Worm (Caenorhabditis elegans) whole organism, L2 larva: Measurements from ENCODE around the gene gst-31.

ENCODE experiments used
- C34F6.9 ChIP-seq: fragments of 150-350 bp; optimal IDR thresholded peaks from 2 replicates; lab custom pipeline; 2014; ENCODE audit warnings: missing biosample characterization, missing genetic modification characterization
- aly-2 ChIP-seq: fragments of 150-350 bp; optimal IDR thresholded peaks from 2 replicates; lab custom pipeline; 2014; ENCODE audit warnings: missing biosample characterization, missing genetic modification characterization
- blmp-1 ChIP-seq: sonication (generic microtip); optimal IDR thresholded peaks from 2 replicates; lab custom pipeline; 2017; ENCODE audit warnings: missing genetic modification characterization, mild to moderate bottlenecking, missing compliant biosample characterization, antibody characterized with exemption, moderate library complexity; ENCODE audit not compliant: insufficient read depth
- egl-27 ChIP-seq: sonication (generic microtip); optimal IDR thresholded peaks from 3 replicates; lab custom pipeline; 2017; ENCODE audit warnings: missing biosample characterization, missing genetic modification reagents, missing genetic modification characterization
- elt-1 ChIP-seq: fragments of 150-350 bp; optimal IDR thresholded peaks from 2 replicates; lab custom pipeline; 2014; ENCODE audit warnings: missing biosample characterization, missing genetic modification characterization
- fos-1 ChIP-seq: fragments of 150-350 bp; optimal IDR thresholded peaks from 2 replicates; lab custom pipeline; 2014; ENCODE audit warnings: missing biosample characterization, missing genetic modification characterization
- lsy-2 ChIP-seq, 2 experiments: fragments of 150-350 bp in 1 of 2; sonication (generic microtip) in 1 of 2; optimal IDR thresholded peaks; 2 replicates each; lab custom pipeline; 2014 to 2017; ENCODE audit warnings: missing biosample characterization in 2 of 2, missing genetic modification characterization in 2 of 2
- nhr-11 ChIP-seq: fragments of 150-350 bp; optimal IDR thresholded peaks from 2 replicates; lab custom pipeline; 2014; ENCODE audit warnings: missing biosample characterization, missing genetic modification characterization
- nhr-12 ChIP-seq: fragments of 150-350 bp; optimal IDR thresholded peaks from 2 replicates; lab custom pipeline; 2014; ENCODE audit warnings: missing biosample characterization, missing genetic modification characterization
- nhr-129 ChIP-seq: fragments of 150-350 bp; optimal IDR thresholded peaks from 2 replicates; lab custom pipeline; 2014; ENCODE audit warnings: missing biosample characterization, missing genetic modification characterization
- nhr-77 ChIP-seq: fragments of 150-350 bp; optimal IDR thresholded peaks from 2 replicates; lab custom pipeline; 2014; ENCODE audit warnings: missing biosample characterization, missing genetic modification characterization
- skn-1 ChIP-seq: sonication (generic microtip); optimal IDR thresholded peaks from 2 replicates; lab custom pipeline; 2017; ENCODE audit warnings: missing biosample characterization, missing genetic modification characterization
- unc-55 ChIP-seq: fragments of 150-350 bp; sonication (generic microtip); optimal IDR thresholded peaks from 3 replicates; lab custom pipeline; 2014; ENCODE audit warnings: missing biosample characterization, missing genetic modification reagents, missing genetic modification characterization
- unc-62 ChIP-seq: fragments of 150-350 bp; optimal IDR thresholded peaks from 2 replicates; lab custom pipeline; 2014; ENCODE audit warnings: missing biosample characterization, missing genetic modification reagents, missing genetic modification characterization

DNA sequence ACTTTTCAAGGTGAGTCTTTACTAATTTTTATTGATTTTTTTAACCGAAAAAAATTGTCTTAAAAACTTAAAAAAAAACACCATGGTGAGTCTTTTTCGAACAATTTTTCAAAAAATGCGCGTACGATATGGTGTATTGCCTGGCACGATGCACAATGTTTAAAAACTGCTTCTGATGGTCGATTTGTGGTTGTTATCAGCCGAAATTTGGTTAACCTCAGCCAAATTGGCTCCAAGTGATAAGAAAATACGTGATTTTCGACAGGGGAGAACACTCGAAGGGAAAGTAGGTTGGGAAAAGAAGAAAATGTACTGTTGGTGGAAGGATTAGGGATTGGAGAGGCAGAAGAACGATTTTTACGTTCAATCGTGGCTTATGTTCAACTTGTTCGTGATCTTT lies 32.8 kb upstream of the gst-31 start:
- no peak for TF ChIP-seq egl-27
- TF ChIP-seq fos-1 (tag; lab: Kevin White, UChicago): peak; percentile 38
- TF ChIP-seq elt-1 (tag; lab: Kevin White, UChicago): no peak
- TF ChIP-seq unc-62 (GFP tag; lab: Kevin White, UChicago): no peak
- TF ChIP-seq skn-1 (tag; lab: Kevin White, UChicago): no peak
- no peak for TF ChIP-seq lsy-2 (tag; optimal IDR thresholded peaks at IDR 0.05; lab: Kevin White, UChicago)
- no peak for TF ChIP-seq nhr-129
- no peak for TF ChIP-seq nhr-12 (tag; lab: Kevin White, UChicago)
- no peak for TF ChIP-seq nhr-11
- no peak for TF ChIP-seq nhr-77 (tag; lab: Kevin White, UChicago)
- TF ChIP-seq C34F6.9 (tag; lab: Kevin White, UChicago): no peak
- TF ChIP-seq unc-55: no peak
- TF ChIP-seq aly-2 (tag; lab: Kevin White, UChicago): no peak
- no peak for TF ChIP-seq blmp-1 (tag; lab: Kevin White, UChicago)
